Worm (Caenorhabditis elegans) whole organism, late embryonic: ENCODE data around the gene Y41C4A.18.

ENCODE experiments used
- C08G9.2 ChIP-seq: sonication (generic microtip); optimal IDR thresholded peaks from 2 replicates; lab custom pipeline; 2016; ENCODE audit warnings: mild to moderate bottlenecking, missing genetic modification characterization, moderate library complexity, missing compliant biosample characterization
- ama-1 ChIP-seq: fragments of 150-350 bp; optimal IDR thresholded peaks from 2 replicates; lab custom pipeline; 2014
- ceh-18 ChIP-seq: sonication (generic microtip); optimal IDR thresholded peaks from 2 replicates; lab custom pipeline; 2016; ENCODE audit warnings: missing genetic modification characterization, missing compliant biosample characterization
- ceh-45 ChIP-seq: fragments of 200-800 bp; sonication (Bioruptor generic); IDR thresholded peaks from 2 replicates; pipeline ENCODE4 v1.3.6; 2022; ENCODE audit warnings: missing genetic modification reagents, missing genetic modification characterization, missing compliant biosample characterization
- ceh-48 ChIP-seq: sonication (generic microtip); optimal IDR thresholded peaks from 2 replicates; lab custom pipeline; 2016; ENCODE audit warnings: missing genetic modification characterization, inconsistent platforms, missing compliant biosample characterization
- hlh-6 ChIP-seq: sonication (generic microtip); optimal IDR thresholded peaks from 2 replicates; lab custom pipeline; 2016; ENCODE audit warnings: missing genotype, missing genetic modification characterization, missing compliant biosample characterization
- nhr-232 ChIP-seq: sonication (generic microtip); optimal IDR thresholded peaks from 2 replicates; lab custom pipeline; 2016; ENCODE audit warnings: missing genetic modification characterization, missing compliant biosample characterization
- pha-4 ChIP-seq: fragments of 150-350 bp; optimal IDR thresholded peaks from 2 replicates; lab custom pipeline; 2018; ENCODE audit warnings: missing biosample characterization, missing genetic modification reagents, missing genetic modification characterization
- rnt-1 ChIP-seq: sonication (generic microtip); optimal IDR thresholded peaks from 2 replicates; lab custom pipeline; 2016; ENCODE audit warnings: missing genetic modification characterization, missing compliant biosample characterization

ce11 chrIII:11760634-11761033 lies 30.2 kb downstream of the Y41C4A.18 start:
- TF ChIP-seq hlh-6 (tag; lab: Kevin White, UChicago) (no peak), pha-4 (tag; lab: Kevin White, UChicago) (no peak), rnt-1 (tag; lab: Kevin White, UChicago) (no peak), nhr-232 (tag; lab: Kevin White, UChicago) (no peak), C08G9.2 (tag; lab: Kevin White, UChicago) (no peak), ama-1 (lab: Kevin White, UChicago) (no peak), ceh-18 (tag; lab: Kevin White, UChicago) (no peak), ceh-45 (GFP tag; lab: Robert Waterston, UW) (no peak), ceh-48 (tag; lab: Kevin White, UChicago) (no peak)
